Worm (Caenorhabditis elegans) whole organism, mixed stage, embryonic: Measurements from ENCODE around the gene hpo-10.

ENCODE experiments used
- lin-13 ChIP-seq: fragments of 150-350 bp; optimal IDR thresholded peaks from 2 replicates; lab custom pipeline; 2014; ENCODE audit warnings: missing biosample characterization, missing genetic modification characterization
- mep-1 ChIP-seq: fragments of 150-350 bp; optimal IDR thresholded peaks from 2 replicates; lab custom pipeline; 2017; ENCODE audit warnings: missing biosample characterization, missing genetic modification reagents, missing genetic modification characterization, inconsistent platforms
- nhr-2 ChIP-seq: fragments of 150-350 bp; optimal IDR thresholded peaks from 2 replicates; lab custom pipeline; 2014; ENCODE audit warnings: missing biosample characterization, missing genetic modification characterization
- nhr-28 ChIP-seq: fragments of 150-350 bp; optimal IDR thresholded peaks from 2 replicates; lab custom pipeline; 2014; ENCODE audit warnings: missing biosample characterization, missing genetic modification characterization
- sptf-1 ChIP-seq: sonication (generic microtip); optimal IDR thresholded peaks from 2 replicates; lab custom pipeline; 2017; ENCODE audit warnings: mild to moderate bottlenecking, missing genetic modification characterization, moderate library complexity, missing compliant biosample characterization
- tbx-8 ChIP-seq: fragments of 200-800 bp; sonication (Bioruptor generic); optimal IDR thresholded peaks from 2 replicates; lab custom pipeline; 2018; ENCODE audit warnings: mild to moderate bottlenecking, missing genetic modification characterization, moderate library complexity, missing compliant biosample characterization
- unc-39 ChIP-seq: fragments of 150-350 bp; optimal IDR thresholded peaks from 2 replicates; lab custom pipeline; 2014; ENCODE audit warnings: missing biosample characterization, missing genetic modification characterization
- ztf-11 ChIP-seq: fragments of 150-350 bp; optimal IDR thresholded peaks from 2 replicates; lab custom pipeline; 2014; ENCODE audit warnings: missing biosample characterization, missing genetic modification characterization

DNA sequence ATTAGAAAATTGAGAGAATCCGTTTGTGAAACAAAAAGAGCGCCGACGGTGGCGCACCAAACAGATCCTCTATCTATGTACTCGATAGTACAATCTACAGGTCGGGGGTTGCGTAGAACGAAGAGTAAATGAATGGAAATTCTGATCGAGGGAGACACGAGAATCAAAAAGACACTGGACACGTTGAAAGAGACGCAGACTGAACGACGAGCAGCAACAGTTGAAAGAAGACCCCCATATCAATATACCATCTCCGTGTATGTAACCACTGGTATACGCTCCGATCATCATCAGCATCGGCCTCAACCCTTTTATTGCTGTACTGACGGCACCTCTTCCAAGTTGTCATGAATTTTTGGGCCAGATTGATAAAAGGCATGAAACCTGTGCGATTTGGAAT, 43.0 kb upstream of the hpo-10 start:
- TF ChIP-seq lin-13 (tag; lab: Kevin White, UChicago) = no peak
- TF ChIP-seq unc-39 = no peak
- TF ChIP-seq tbx-8 = no peak
- no peak for TF ChIP-seq nhr-2 (tag; lab: Kevin White, UChicago)
- no peak for TF ChIP-seq mep-1 (tag; lab: Kevin White, UChicago)
- no peak for TF ChIP-seq sptf-1 (tag; lab: Kevin White, UChicago)
- no peak for TF ChIP-seq ztf-11 (tag; lab: Kevin White, UChicago)
- no peak for TF ChIP-seq nhr-28
